Worm (Caenorhabditis elegans) whole organism, L3 larva: ENCODE measurements around the gene B0001.5.

Experiments used
- ZK546.5 ChIP-seq: sonication (generic microtip); optimal IDR thresholded peaks from 2 replicates; lab custom pipeline; 2017; ENCODE audit warnings: missing biosample characterization, missing genetic modification characterization
- aly-2 ChIP-seq: fragments of 150-350 bp; optimal IDR thresholded peaks from 2 replicates; lab custom pipeline; 2014; ENCODE audit warnings: missing biosample characterization, missing genetic modification characterization
- ama-1 ChIP-seq: fragments of 150-350 bp; optimal IDR thresholded peaks from 2 replicates; lab custom pipeline; 2018
- ceh-16 ChIP-seq: sonication (generic microtip); optimal IDR thresholded peaks from 2 replicates; lab custom pipeline; 2017; ENCODE audit warnings: missing biosample characterization, missing genetic modification characterization
- ceh-28 ChIP-seq: fragments of 150-350 bp; optimal IDR thresholded peaks from 2 replicates; lab custom pipeline; 2014; ENCODE audit warnings: missing biosample characterization, missing genetic modification reagents, missing genetic modification characterization
- ceh-9 ChIP-seq: sonication (generic microtip); optimal IDR thresholded peaks from 2 replicates; lab custom pipeline; 2018; ENCODE audit warnings: missing biosample characterization, missing genetic modification characterization
- daf-12 ChIP-seq: fragments of 150-350 bp; optimal IDR thresholded peaks from 2 replicates; lab custom pipeline; 2014; ENCODE audit warnings: missing biosample characterization, missing genetic modification reagents, missing genetic modification characterization
- elt-1 ChIP-seq: fragments of 150-350 bp; optimal IDR thresholded peaks from 2 replicates; lab custom pipeline; 2014; ENCODE audit warnings: missing biosample characterization, missing genetic modification characterization
- elt-2 ChIP-seq: sonication (generic microtip); optimal IDR thresholded peaks from 2 replicates; lab custom pipeline; 2016; ENCODE audit warnings: missing genetic modification reagents, mild to moderate bottlenecking, missing genetic modification characterization, missing compliant biosample characterization
- eor-1 ChIP-seq, 2 experiments: fragments of 150-350 bp; optimal IDR thresholded peaks; 2 replicates each; lab custom pipeline; 2014 to 2018; ENCODE audit warnings: missing biosample characterization in 2 of 2, missing genetic modification characterization in 2 of 2
- fkh-10 ChIP-seq: sonication (generic microtip); optimal IDR thresholded peaks from 2 replicates; lab custom pipeline; 2017; ENCODE audit warnings: missing biosample characterization, missing genetic modification reagents, missing genetic modification characterization
- fos-1 ChIP-seq: fragments of 150-350 bp; optimal IDR thresholded peaks from 2 replicates; lab custom pipeline; 2014; ENCODE audit warnings: missing biosample characterization, missing genetic modification characterization
- hmg-11 ChIP-seq: sonication (generic microtip); optimal IDR thresholded peaks from 2 replicates; lab custom pipeline; 2016; ENCODE audit warnings: missing genetic modification characterization, missing compliant biosample characterization
- lin-15B ChIP-seq: fragments of 150-350 bp; optimal IDR thresholded peaks from 2 replicates; lab custom pipeline; 2014; ENCODE audit warnings: missing biosample characterization, missing genetic modification characterization
- lin-39 ChIP-seq: fragments of 150-350 bp; optimal IDR thresholded peaks from 2 replicates; lab custom pipeline; 2018; ENCODE audit warnings: missing biosample characterization, missing genetic modification reagents, missing genetic modification characterization
- lsy-12 ChIP-seq: sonication (generic microtip); optimal IDR thresholded peaks from 2 replicates; lab custom pipeline; 2016; ENCODE audit warnings: mild to moderate bottlenecking, missing genetic modification characterization, missing compliant biosample characterization
- mml-1 ChIP-seq: fragments of 150-350 bp; sonication (generic microtip); optimal IDR thresholded peaks from 3 replicates; lab custom pipeline; 2014; ENCODE audit warnings: missing biosample characterization, missing genetic modification characterization
- nfya-1 ChIP-seq: sonication (generic microtip); optimal IDR thresholded peaks from 2 replicates; lab custom pipeline; 2017; ENCODE audit warnings: missing genetic modification characterization, mild to moderate bottlenecking, missing compliant biosample characterization, antibody characterized with exemption, moderate library complexity; ENCODE audit not compliant: insufficient read depth
- nhr-23 ChIP-seq: fragments of 150-350 bp; optimal IDR thresholded peaks from 2 replicates; lab custom pipeline; 2014; ENCODE audit warnings: missing biosample characterization, missing genetic modification reagents, missing genetic modification characterization
- nhr-237 ChIP-seq: fragments of 150-350 bp; optimal IDR thresholded peaks from 2 replicates; lab custom pipeline; 2014; ENCODE audit warnings: missing biosample characterization, missing genetic modification characterization
- nhr-25 ChIP-seq: sonication (generic microtip); optimal IDR thresholded peaks from 2 replicates; lab custom pipeline; 2017; ENCODE audit warnings: missing biosample characterization, missing genetic modification characterization
- nhr-28 ChIP-seq: fragments of 150-350 bp; optimal IDR thresholded peaks from 2 replicates; lab custom pipeline; 2014; ENCODE audit warnings: missing biosample characterization, missing genetic modification characterization
- nhr-43 ChIP-seq: sonication (generic microtip); optimal IDR thresholded peaks from 2 replicates; lab custom pipeline; 2016; ENCODE audit warnings: mild to moderate bottlenecking, missing genetic modification characterization, missing compliant biosample characterization; ENCODE audit not compliant: poor library complexity, severe bottlenecking
- nhr-67 ChIP-seq: fragments of 150-350 bp; optimal IDR thresholded peaks from 2 replicates; lab custom pipeline; 2014; ENCODE audit warnings: missing biosample characterization, missing genetic modification characterization
- nhr-76 ChIP-seq: fragments of 150-350 bp; sonication (generic microtip); optimal IDR thresholded peaks from 5 replicates; lab custom pipeline; 2014; ENCODE audit warnings: missing biosample characterization, missing genetic modification characterization
- pha-4 ChIP-seq: fragments of 150-350 bp; optimal IDR thresholded peaks from 2 replicates; lab custom pipeline; 2014; ENCODE audit warnings: missing biosample characterization, missing genetic modification reagents, missing genetic modification characterization
- pqm-1 ChIP-seq: fragments of 150-350 bp; optimal IDR thresholded peaks from 2 replicates; lab custom pipeline; 2017; ENCODE audit warnings: missing biosample characterization, missing genetic modification characterization, inconsistent platforms
- skn-1 ChIP-seq: fragments of 150-350 bp; optimal IDR thresholded peaks from 2 replicates; lab custom pipeline; 2014; ENCODE audit warnings: missing biosample characterization, missing genetic modification characterization
- snpc-4 ChIP-seq: fragments of 150-350 bp; optimal IDR thresholded peaks from 2 replicates; lab custom pipeline; 2014; ENCODE audit warnings: missing biosample characterization, missing genetic modification characterization
- tbx-2 ChIP-seq: sonication (generic microtip); optimal IDR thresholded peaks from 2 replicates; lab custom pipeline; 2016; ENCODE audit warnings: mild to moderate bottlenecking, missing genetic modification characterization, missing compliant biosample characterization
- unc-39 ChIP-seq: sonication (generic microtip); optimal IDR thresholded peaks from 4 replicates; lab custom pipeline; 2017; ENCODE audit warnings: missing biosample characterization, missing genetic modification characterization
- unc-62 ChIP-seq: fragments of 150-350 bp; sonication (generic microtip); optimal IDR thresholded peaks from 4 replicates; lab custom pipeline; 2014; ENCODE audit warnings: missing biosample characterization, missing genetic modification reagents, missing genetic modification characterization
- zag-1 ChIP-seq: fragments of 150-350 bp; optimal IDR thresholded peaks from 2 replicates; lab custom pipeline; 2014; ENCODE audit warnings: missing biosample characterization, missing genetic modification characterization
- ztf-11 ChIP-seq: fragments of 150-350 bp; optimal IDR thresholded peaks from 2 replicates; lab custom pipeline; 2014; ENCODE audit warnings: missing biosample characterization, missing genetic modification characterization
- ztf-4 ChIP-seq: fragments of 150-350 bp; optimal IDR thresholded peaks from 2 replicates; lab custom pipeline; 2014; ENCODE audit warnings: missing biosample characterization, missing genetic modification characterization

B0001.5 gene

ce11 chrIV:12127838-12128237 lies 15.3 kb downstream of the B0001.5 start:
- TF ChIP-seq ZK546.5 (tag; lab: Kevin White, UChicago) (no peak), nfya-1 (tag; lab: Kevin White, UChicago) (peak; percentile 42), pha-4 (peak; percentile 13), nhr-25 (peak; percentile 27)

ce11 chrIV:12126740-12127472 lies 16.2 kb downstream of the B0001.5 start:
- TF ChIP-seq fkh-10 (GFP tag; lab: Kevin White, UChicago): peak; percentile 20
- no peak for TF ChIP-seq ztf-11
- TF ChIP-seq lin-39 (tag; lab: Kevin White, UChicago): peak; percentile 29
- no peak for TF ChIP-seq ceh-16 (tag; lab: Kevin White, UChicago)
- TF ChIP-seq fos-1 (tag; lab: Kevin White, UChicago): no peak

ce11 chrIV:12124314-12125084 lies 18.6 kb downstream of the B0001.5 start, which contains the start of gene dhhc-6:
Gene dhhc-6 (plus strand): TSS chrIV:12124952.
- TF ChIP-seq ama-1 (lab: Kevin White, UChicago) (no peak), zag-1 (no peak), eor-1 (tag; optimal IDR thresholded peaks at IDR 0.05; lab: Kevin White, UChicago) (no peak), elt-1 (tag; lab: Kevin White, UChicago) (no peak), nhr-28 (tag; lab: Kevin White, UChicago) (no peak), ceh-9 (tag; lab: Kevin White, UChicago) (no peak), tbx-2 (no peak), daf-12 (tag; lab: Kevin White, UChicago) (no peak), nhr-237 (tag; lab: Kevin White, UChicago) (no peak), ztf-4 (tag; lab: Kevin White, UChicago) (no peak), skn-1 (tag; lab: Kevin White, UChicago) (no peak), elt-2 (tag; lab: Kevin White, UChicago) (no peak), nfya-1 (tag; lab: Kevin White, UChicago) (no peak), aly-2 (tag; lab: Kevin White, UChicago) (no peak), ceh-28 (tag; lab: Kevin White, UChicago) (no peak), fos-1 (tag; lab: Kevin White, UChicago) (no peak), lsy-12 (no peak), unc-62 (GFP tag; lab: Kevin White, UChicago) (no peak), nhr-23 (tag; lab: Kevin White, UChicago) (no peak)
- TF ChIP-seq, all 47 proteins: peak for 0

- TF ChIP-seq snpc-4 (no peak), pha-4 (peak; percentile 59), elt-2 (tag; lab: Kevin White, UChicago) (peak; percentile 4), lin-15B (tag; lab: Kevin White, UChicago) (peak; percentile 13), mml-1 (tag; lab: Kevin White, UChicago) (no peak), nhr-76 (tag; lab: Kevin White, UChicago) (no peak), pqm-1 (tag; lab: Kevin White, UChicago) (no peak), lin-39 (tag; lab: Kevin White, UChicago) (peak; percentile 9), nhr-43 (no peak), zag-1 (no peak), daf-12 (tag; lab: Kevin White, UChicago) (no peak), hmg-11 (tag; lab: Kevin White, UChicago) (peak; percentile 34), nfya-1 (tag; lab: Kevin White, UChicago) (peak; percentile 63), ama-1 (lab: Kevin White, UChicago) (peak; percentile 15), nhr-28 (tag; lab: Kevin White, UChicago) (no peak), nhr-67 (no peak), nhr-23 (tag; lab: Kevin White, UChicago) (no peak), nhr-237 (tag; lab: Kevin White, UChicago) (no peak), unc-39 (tag; lab: Kevin White, UChicago) (no peak), fos-1 (tag; lab: Kevin White, UChicago) (no peak)
Observed at ce11 chrIV:12122874-12123664, 20.1 kb downstream of the B0001.5 start, which contains the start of gene aly-3. Gene aly-3 (plus strand): TSS chrIV:12123282.
